Worm (Caenorhabditis elegans): Measurements from ENCODE around the gene ccdc-149.

ccdc-149 gene

DNA sequence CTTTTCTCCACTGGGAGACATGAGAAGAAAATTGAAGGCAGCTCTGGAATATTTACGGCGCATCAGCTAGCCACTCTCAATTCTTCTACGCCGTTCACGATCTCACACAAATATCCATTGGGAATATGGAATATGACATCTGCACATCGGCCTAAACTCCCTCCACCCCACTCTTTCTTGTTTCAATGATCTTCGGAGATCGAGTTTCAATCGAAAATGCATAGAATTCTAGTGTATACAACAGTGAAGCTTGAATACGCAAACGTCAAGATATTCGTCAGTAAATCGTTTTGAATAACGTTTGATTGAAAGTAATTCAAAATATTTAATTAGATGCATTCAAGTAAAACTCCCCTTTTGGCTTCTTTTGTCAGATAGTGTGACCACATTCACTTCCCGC is 40.6 kb upstream of the ccdc-149 start:
- no peak for TF ChIP-seq ama-1 (optimal IDR thresholded peaks at IDR 0.05)
- TF ChIP-seq tbx-37 (GFP tag; conservative IDR thresholded peaks at IDR 0.05) = no peak
- no peak for TF ChIP-seq pes-1 (GFP tag; IDR thresholded peaks at IDR 0.05)
- TF ChIP-seq tbx-11 (GFP tag; IDR thresholded peaks at IDR 0.05) = no peak
- no peak for TF ChIP-seq ceh-13 (GFP tag; optimal IDR thresholded peaks at IDR 0.05)
- no peak for TF ChIP-seq hmbx-1 (tag; optimal IDR thresholded peaks at IDR 0.05)
- TF ChIP-seq ets-7 (tag; optimal IDR thresholded peaks at IDR 0.05) = no peak
- TF ChIP-seq F13C5.2 (tag; optimal IDR thresholded peaks at IDR 0.05) = no peak
- TF ChIP-seq B0310.2 (tag; optimal IDR thresholded peaks at IDR 0.05) = no peak
- no peak for TF ChIP-seq hmg-4 (GFP tag; optimal IDR thresholded peaks at IDR 0.05)
- no peak for TF ChIP-seq tra-4 (tag; optimal IDR thresholded peaks at IDR 0.05)
- no peak for TF ChIP-seq flt-1 (GFP tag; IDR thresholded peaks at IDR 0.05)

- no peak for TF ChIP-seq hmg-4 (GFP tag; optimal IDR thresholded peaks at IDR 0.05)
- TF ChIP-seq tbx-11 (GFP tag; IDR thresholded peaks at IDR 0.05) = no peak
- no peak for TF ChIP-seq tra-4 (tag; optimal IDR thresholded peaks at IDR 0.05)
- no peak for TF ChIP-seq pes-1 (GFP tag; IDR thresholded peaks at IDR 0.05)
- TF ChIP-seq hnd-1 (tag; optimal IDR thresholded peaks at IDR 0.05) = no peak
- TF ChIP-seq ets-7 (tag; optimal IDR thresholded peaks at IDR 0.05) = no peak
- no peak for TF ChIP-seq sea-1 (GFP tag; conservative IDR thresholded peaks at IDR 0.05)
- no peak for TF ChIP-seq ama-1 (optimal IDR thresholded peaks at IDR 0.05)
- no peak for TF ChIP-seq ceh-36 (tag; optimal IDR thresholded peaks at IDR 0.05)
Observed at ce11 chrX:11548308-11548707, 37.1 kb upstream of the ccdc-149 start, which contains the start of gene mig-2. mig-2 (plus strand) TSS chrX:11548608.

DNA sequence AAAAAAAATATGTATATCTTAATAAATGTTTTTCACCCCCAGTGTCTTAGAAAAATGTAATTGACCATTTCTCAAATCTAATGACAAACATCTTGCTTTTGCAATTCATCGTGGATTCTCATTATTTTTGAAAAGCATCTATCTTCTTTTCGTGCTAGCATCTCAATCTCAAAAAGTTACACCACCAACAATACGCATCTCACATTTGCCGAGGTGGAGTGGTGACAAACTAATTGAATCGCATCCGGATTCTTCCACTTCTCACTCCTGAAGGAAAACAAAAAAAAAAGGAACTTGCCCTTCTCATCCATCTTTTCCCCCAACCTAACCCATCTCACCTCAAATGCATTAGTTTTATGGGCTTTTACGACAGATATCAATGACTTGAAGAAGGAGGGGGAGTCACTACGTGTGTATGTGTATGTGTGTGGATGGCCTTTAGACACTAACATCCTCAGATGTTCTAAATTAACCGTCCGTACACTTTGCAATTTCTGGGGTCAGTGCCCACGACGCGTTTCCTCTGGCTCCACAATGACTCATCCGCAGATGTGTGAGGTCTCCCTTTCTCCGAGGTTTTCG is 36.3 kb upstream of the ccdc-149 start:
- TF ChIP-seq tra-4 (tag; optimal IDR thresholded peaks at IDR 0.05) = no peak
- TF ChIP-seq hnd-1 (tag; optimal IDR thresholded peaks at IDR 0.05) = no peak
- TF ChIP-seq hmg-4 (GFP tag; optimal IDR thresholded peaks at IDR 0.05) = no peak
- TF ChIP-seq tbx-11 (GFP tag; IDR thresholded peaks at IDR 0.05) = no peak
- TF ChIP-seq tbx-37 (GFP tag; conservative IDR thresholded peaks at IDR 0.05) = no peak
- no peak for TF ChIP-seq F13C5.2 (tag; optimal IDR thresholded peaks at IDR 0.05)

DNA sequence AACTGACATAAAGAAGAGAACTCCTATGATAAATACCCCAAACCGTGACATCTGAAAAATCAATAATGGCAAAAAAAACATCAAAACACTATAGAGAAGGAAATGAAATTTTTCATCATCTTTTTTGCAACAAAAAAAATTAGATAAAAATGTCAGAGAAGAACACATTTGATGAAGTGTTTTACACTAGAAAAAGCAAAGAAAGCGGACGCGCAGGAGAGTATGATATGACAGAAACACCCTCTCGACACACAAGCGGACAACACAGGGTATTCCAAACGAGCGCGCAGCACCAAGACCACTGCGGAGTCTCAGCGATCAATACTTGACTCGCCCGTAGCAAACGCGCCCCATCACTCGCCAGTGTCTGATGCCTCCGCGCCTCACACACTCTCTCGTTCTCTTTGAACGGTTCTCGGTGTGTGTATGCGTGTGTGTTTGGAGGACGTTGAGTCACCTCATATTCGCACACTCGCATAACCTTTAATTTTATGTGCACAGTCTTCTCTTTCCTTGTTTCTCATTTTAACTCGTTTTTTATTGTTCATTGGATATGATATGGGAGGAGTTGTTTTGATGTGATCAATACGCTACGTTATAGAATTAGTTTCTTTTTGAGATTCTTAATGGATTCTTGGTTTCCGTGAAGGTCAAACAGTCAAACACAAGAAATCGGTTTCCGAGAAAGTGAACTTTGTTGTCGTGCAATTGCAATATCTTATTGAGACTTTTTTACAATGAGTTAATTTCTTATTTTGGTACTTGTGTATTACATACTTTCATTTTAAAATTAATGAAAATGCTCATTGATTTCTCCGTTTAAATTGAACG is 35.4 kb upstream of the ccdc-149 start, which contains the start of gene selt-1.1:
selt-1.1 (minus strand) TSS at position 51 of the 831 bp plus-strand sequence.
- TF ChIP-seq hmg-4 (GFP tag; optimal IDR thresholded peaks at IDR 0.05) (peak; percentile 76), flt-1 (GFP tag; IDR thresholded peaks at IDR 0.05) (no peak), hmbx-1 (tag; optimal IDR thresholded peaks at IDR 0.05) (no peak), sea-1 (GFP tag; conservative IDR thresholded peaks at IDR 0.05) (0 out of 2 replicates have a peak, but pooled peaks have one; percentile 52), aly-1 (tag; optimal IDR thresholded peaks at IDR 0.05) (peak; percentile 37), ama-1 (optimal IDR thresholded peaks at IDR 0.05) (no peak), F13C5.2 (tag; optimal IDR thresholded peaks at IDR 0.05) (peak; percentile 21)

ce11 chrX:11541690-11542089 is 30.4 kb upstream of the ccdc-149 start:
- no peak for TF ChIP-seq flt-1 (GFP tag; IDR thresholded peaks at IDR 0.05)
- TF ChIP-seq pes-1 (GFP tag; IDR thresholded peaks at IDR 0.05) = no peak
- TF ChIP-seq hnd-1 (tag; optimal IDR thresholded peaks at IDR 0.05) = no peak
- no peak for TF ChIP-seq sea-1 (GFP tag; conservative IDR thresholded peaks at IDR 0.05)
- no peak for TF ChIP-seq tbx-11 (GFP tag; IDR thresholded peaks at IDR 0.05)
- no peak for TF ChIP-seq tra-4 (tag; optimal IDR thresholded peaks at IDR 0.05)
- TF ChIP-seq aly-1 (tag; optimal IDR thresholded peaks at IDR 0.05) = no peak
- TF ChIP-seq hmg-4 (GFP tag; optimal IDR thresholded peaks at IDR 0.05) = no peak
- TF ChIP-seq hmbx-1 (tag; optimal IDR thresholded peaks at IDR 0.05) = no peak
- TF ChIP-seq ceh-36 (tag; optimal IDR thresholded peaks at IDR 0.05) = no peak
- TF ChIP-seq scrt-1 (GFP tag; IDR thresholded peaks at IDR 0.05) = no peak
- TF ChIP-seq ceh-13 (GFP tag; optimal IDR thresholded peaks at IDR 0.05) = no peak
- TF ChIP-seq B0310.2 (tag; optimal IDR thresholded peaks at IDR 0.05) = no peak
- no peak for TF ChIP-seq tbx-37 (GFP tag; conservative IDR thresholded peaks at IDR 0.05)
- TF ChIP-seq ets-7 (tag; optimal IDR thresholded peaks at IDR 0.05) = no peak
- no peak for TF ChIP-seq F13C5.2 (tag; optimal IDR thresholded peaks at IDR 0.05)
- TF ChIP-seq ama-1 (optimal IDR thresholded peaks at IDR 0.05) = no peak

DNA sequence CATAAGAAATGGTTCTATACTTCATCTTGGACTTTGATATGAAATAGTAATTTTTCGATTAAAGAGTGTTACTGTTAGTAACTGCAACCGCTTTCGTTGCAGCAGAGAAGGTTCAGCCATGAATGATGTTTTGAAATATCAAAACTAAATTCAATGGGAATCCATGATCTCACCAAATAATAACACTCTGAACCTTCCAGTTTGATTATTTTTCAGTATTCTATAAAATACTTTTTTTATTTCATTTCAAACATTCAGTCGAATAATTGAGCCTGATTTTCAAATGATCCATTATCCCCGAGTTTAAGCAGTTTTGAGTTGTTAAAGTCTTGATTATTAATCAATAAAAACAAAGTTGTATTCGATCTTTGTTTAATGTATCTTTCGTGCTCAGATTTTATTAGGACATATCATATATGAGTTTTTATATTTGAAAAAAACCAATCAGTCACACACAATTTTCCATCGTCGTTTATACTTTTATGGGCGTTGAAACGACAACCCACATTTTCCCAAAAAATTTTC is 26.1 kb upstream of the ccdc-149 start, which contains the start of gene gcp-2.2:
gcp-2.2 (plus strand) TSS at position 475 of the 525 bp plus-strand sequence.
- TF ChIP-seq ets-7 (tag; optimal IDR thresholded peaks at IDR 0.05) (no peak), ama-1 (optimal IDR thresholded peaks at IDR 0.05) (no peak), ceh-13 (GFP tag; optimal IDR thresholded peaks at IDR 0.05) (no peak), tbx-11 (GFP tag; IDR thresholded peaks at IDR 0.05) (no peak), scrt-1 (GFP tag; IDR thresholded peaks at IDR 0.05) (no peak), flt-1 (GFP tag; IDR thresholded peaks at IDR 0.05) (no peak), B0310.2 (tag; optimal IDR thresholded peaks at IDR 0.05) (no peak), hmbx-1 (tag; optimal IDR thresholded peaks at IDR 0.05) (no peak), pes-1 (GFP tag; IDR thresholded peaks at IDR 0.05) (no peak), aly-1 (tag; optimal IDR thresholded peaks at IDR 0.05) (no peak), hnd-1 (tag; optimal IDR thresholded peaks at IDR 0.05) (no peak), F13C5.2 (tag; optimal IDR thresholded peaks at IDR 0.05) (no peak), ceh-36 (tag; optimal IDR thresholded peaks at IDR 0.05) (no peak), tbx-37 (GFP tag; conservative IDR thresholded peaks at IDR 0.05) (no peak), tra-4 (tag; optimal IDR thresholded peaks at IDR 0.05) (no peak), hmg-4 (GFP tag; optimal IDR thresholded peaks at IDR 0.05) (no peak), sea-1 (GFP tag; conservative IDR thresholded peaks at IDR 0.05) (no peak)

DNA sequence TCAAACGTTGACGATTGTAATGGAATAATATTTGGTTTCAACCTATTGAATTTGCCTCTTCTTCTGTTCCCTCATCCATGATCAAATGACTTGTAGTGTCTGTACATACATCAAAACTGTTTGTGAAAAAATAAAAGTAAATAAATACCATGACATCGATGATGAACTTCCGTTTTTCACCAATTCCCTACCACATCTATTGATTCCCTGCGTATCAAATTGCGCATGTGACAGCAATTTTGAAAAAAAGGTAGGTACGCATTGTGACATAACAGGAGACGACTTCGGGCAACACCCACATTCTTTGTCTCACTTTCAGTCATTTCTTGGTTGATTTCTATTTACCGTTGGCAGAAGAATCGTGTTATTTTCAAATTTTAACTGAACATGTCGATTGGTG is 25.2 kb upstream of the ccdc-149 start, which contains the start of gene C35C5.9:
C35C5.9 (plus strand) TSS at position 161 of the 400 bp plus-strand sequence.
- TF ChIP-seq flt-1 (GFP tag; IDR thresholded peaks at IDR 0.05) (no peak), aly-1 (tag; optimal IDR thresholded peaks at IDR 0.05) (no peak), ama-1 (optimal IDR thresholded peaks at IDR 0.05) (no peak), hnd-1 (tag; optimal IDR thresholded peaks at IDR 0.05) (no peak), F13C5.2 (tag; optimal IDR thresholded peaks at IDR 0.05) (no peak), hmg-4 (GFP tag; optimal IDR thresholded peaks at IDR 0.05) (no peak), tbx-11 (GFP tag; IDR thresholded peaks at IDR 0.05) (no peak), pes-1 (GFP tag; IDR thresholded peaks at IDR 0.05) (no peak), B0310.2 (tag; optimal IDR thresholded peaks at IDR 0.05) (no peak), hmbx-1 (tag; optimal IDR thresholded peaks at IDR 0.05) (no peak), tra-4 (tag; optimal IDR thresholded peaks at IDR 0.05) (no peak), ceh-36 (tag; optimal IDR thresholded peaks at IDR 0.05) (no peak), ets-7 (tag; optimal IDR thresholded peaks at IDR 0.05) (no peak), sea-1 (GFP tag; conservative IDR thresholded peaks at IDR 0.05) (no peak)
